Fruit fly (Drosophila melanogaster) whole organism, embryonic: ENCODE data around the gene CG17839.

Experiments used
- Adf1 ChIP-seq: fragments of 200-800 bp; sonication (Bioruptor generic); IDR thresholded peaks from 2 replicates; pipeline ENCODE4 v1.3.6; 2022; ENCODE audit warnings: missing biosample characterization, missing genetic modification characterization
- Antp ChIP-seq: fragments of 200-800 bp; sonication (Bioruptor generic); optimal IDR thresholded peaks from 3 replicates; lab custom pipeline; 2016; ENCODE audit warnings: missing biosample characterization, missing genetic modification characterization
- Atf6 ChIP-seq: fragments of 200-800 bp; sonication (Bioruptor generic); IDR thresholded peaks from 2 replicates; pipeline ENCODE4 v1.3.6; 2022; ENCODE audit warnings: missing biosample characterization, missing genetic modification characterization
- CG11560 ChIP-seq: fragments of 200-800 bp; sonication (Bioruptor generic); IDR thresholded peaks from 3 replicates; pipeline ENCODE4 v1.3.6; 2022; ENCODE audit warnings: missing biosample characterization, missing genetic modification characterization
- CG11695 ChIP-seq: fragments of 200-800 bp; sonication (Bioruptor generic); IDR thresholded peaks from 3 replicates; pipeline ENCODE4 v1.3.6; 2022; ENCODE audit warnings: missing biosample characterization, missing genetic modification characterization
- CG12391 ChIP-seq: fragments of 200-800 bp; sonication (Bioruptor generic); optimal IDR thresholded peaks from 3 replicates; lab custom pipeline; 2018; ENCODE audit warnings: missing biosample characterization, mild to moderate bottlenecking, missing genetic modification characterization, moderate library complexity
- CG16815 ChIP-seq: fragments of 200-800 bp; sonication (Bioruptor generic); optimal IDR thresholded peaks from 3 replicates; lab custom pipeline; 2017; ENCODE audit warnings: missing biosample characterization, mild to moderate bottlenecking, missing genetic modification characterization
- CG17359 ChIP-seq: fragments of 200-800 bp; sonication (Bioruptor generic); optimal IDR thresholded peaks from 3 replicates; lab custom pipeline; 2018; ENCODE audit warnings: missing biosample characterization, mild to moderate bottlenecking, missing genetic modification characterization, moderate library complexity
- CG17568 ChIP-seq: fragments of 200-800 bp; sonication (Bioruptor generic); optimal IDR thresholded peaks from 2 replicates; lab custom pipeline; 2018; ENCODE audit warnings: missing biosample characterization, mild to moderate bottlenecking, missing genetic modification characterization, moderate library complexity
- CG32532 ChIP-seq: fragments of 200-800 bp; sonication (Bioruptor generic); IDR thresholded peaks from 2 replicates; pipeline ENCODE4 v1.3.6; 2022; ENCODE audit warnings: missing biosample characterization, missing genetic modification characterization
- CG43689 ChIP-seq: fragments of 200-800 bp; sonication (Bioruptor generic); IDR thresholded peaks from 2 replicates; pipeline ENCODE4 v1.3.6; 2022; ENCODE audit warnings: missing biosample characterization, missing genetic modification characterization
- CG4404 ChIP-seq: fragments of 200-800 bp; sonication (Bioruptor generic); IDR thresholded peaks from 2 replicates; pipeline ENCODE4 v1.3.6; 2022; ENCODE audit warnings: missing biosample characterization, missing genetic modification characterization
- CG4730 ChIP-seq: fragments of 200-800 bp; sonication (Bioruptor generic); IDR thresholded peaks from 2 replicates; pipeline ENCODE4 v1.3.6; 2022; ENCODE audit warnings: missing biosample characterization, missing genetic modification characterization
- CG6791 ChIP-seq: fragments of 200-800 bp; sonication (Bioruptor generic); IDR thresholded peaks from 3 replicates; pipeline ENCODE4 v1.3.6; 2022; ENCODE audit warnings: missing biosample characterization, missing genetic modification characterization; ENCODE audit not compliant: partially characterized antibody
- CG6854 ChIP-seq: fragments of 200-800 bp; sonication (Bioruptor generic); optimal IDR thresholded peaks from 3 replicates; lab custom pipeline; 2017; ENCODE audit warnings: missing biosample characterization, mild to moderate bottlenecking, missing genetic modification characterization
- CG8478 ChIP-seq: fragments of >200 bp; optimal IDR thresholded peaks from 2 replicates; lab custom pipeline; 2018
- CG9437 ChIP-seq: fragments of 200-800 bp; sonication (Bioruptor generic); optimal IDR thresholded peaks from 2 replicates; lab custom pipeline; 2018; ENCODE audit warnings: missing biosample characterization, mild to moderate bottlenecking, missing genetic modification characterization
- Dip3 ChIP-seq: fragments of 200-800 bp; sonication (Bioruptor generic); optimal IDR thresholded peaks from 3 replicates; lab custom pipeline; 2016; ENCODE audit warnings: missing biosample characterization, missing genetic modification characterization
- Dp ChIP-seq: fragments of 200-800 bp; sonication (Bioruptor generic); optimal IDR thresholded peaks from 2 replicates; lab custom pipeline; 2018; ENCODE audit warnings: missing biosample characterization, mild to moderate bottlenecking, missing genetic modification characterization, moderate library complexity
- E2f1 ChIP-seq: fragments of 200-800 bp; sonication (Bioruptor generic); IDR thresholded peaks from 2 replicates; pipeline ENCODE4 v1.3.6; 2022; ENCODE audit warnings: missing biosample characterization, missing genetic modification characterization
- Hand ChIP-seq: fragments of 200-800 bp; sonication (Bioruptor generic); optimal IDR thresholded peaks from 2 replicates; lab custom pipeline; 2017; ENCODE audit warnings: mild to moderate bottlenecking, missing biosample characterization, missing genetic modification reagents, missing genetic modification characterization
- Hmr ChIP-seq: fragments of 200-800 bp; sonication (Bioruptor generic); optimal IDR thresholded peaks from 3 replicates; lab custom pipeline; 2017; ENCODE audit warnings: mild to moderate bottlenecking, missing biosample characterization, missing genetic modification reagents, missing genetic modification characterization
- Lpt ChIP-seq: fragments of >200 bp; optimal IDR thresholded peaks from 2 replicates; lab custom pipeline; 2018; ENCODE audit warnings: missing biosample characterization, missing genetic modification characterization
- Nf-YA ChIP-seq: fragments of 200-800 bp; sonication (Bioruptor generic); IDR thresholded peaks from 2 replicates; pipeline ENCODE4 v1.3.6; 2022; ENCODE audit warnings: missing biosample characterization, missing genetic modification characterization
- NfI ChIP-seq: fragments of 200-800 bp; sonication (Bioruptor generic); optimal IDR thresholded peaks from 3 replicates; lab custom pipeline; 2018; ENCODE audit warnings: missing biosample characterization, mild to moderate bottlenecking, missing genetic modification characterization, moderate library complexity
- Oli ChIP-seq: fragments of 200-800 bp; sonication (Bioruptor generic); optimal IDR thresholded peaks from 2 replicates; lab custom pipeline; 2018; ENCODE audit warnings: missing biosample characterization, mild to moderate bottlenecking, missing genetic modification characterization, moderate library complexity
- PHDP ChIP-seq: fragments of 200-800 bp; sonication (Bioruptor generic); optimal IDR thresholded peaks from 3 replicates; lab custom pipeline; 2018; ENCODE audit warnings: missing biosample characterization, mild to moderate bottlenecking, missing genetic modification characterization, moderate library complexity
- Rx ChIP-seq: fragments of 200-800 bp; sonication (Bioruptor generic); IDR thresholded peaks from 2 replicates; pipeline ENCODE4 v1.3.6; 2022; ENCODE audit warnings: missing biosample characterization, missing genetic modification characterization
- Tbp ChIP-seq: fragments of >200 bp; optimal IDR thresholded peaks from 2 replicates; lab custom pipeline; 2018; ENCODE audit warnings: missing biosample characterization, missing genetic modification characterization
- YL-1 ChIP-seq: fragments of 200-800 bp; sonication (Bioruptor generic); optimal IDR thresholded peaks from 3 replicates; lab custom pipeline; 2017; ENCODE audit warnings: missing biosample characterization, mild to moderate bottlenecking, missing genetic modification characterization
- ap ChIP-seq: fragments of 200-800 bp; sonication (Bioruptor generic); IDR thresholded peaks from 2 replicates; pipeline ENCODE4 v1.3.6; 2022; ENCODE audit warnings: missing biosample characterization, missing genetic modification characterization
- ato ChIP-seq: fragments of 200-800 bp; sonication (Bioruptor generic); IDR thresholded peaks from 2 replicates; pipeline ENCODE4 v1.3.6; 2022; ENCODE audit warnings: missing biosample characterization, missing genetic modification characterization; ENCODE audit not compliant: partially characterized antibody
- bab2 ChIP-seq: fragments of 200-800 bp; sonication (Bioruptor generic); optimal IDR thresholded peaks from 2 replicates; lab custom pipeline; 2016; ENCODE audit warnings: missing biosample characterization, missing genetic modification characterization
- bsh ChIP-seq, 2 experiments: fragments of 200-800 bp; sonication (Bioruptor generic); optimal IDR thresholded peaks; 2 replicates each; lab custom pipeline; 2017 to 2018; ENCODE audit warnings: mild to moderate bottlenecking in 2 of 2, missing biosample characterization in 2 of 2, missing genetic modification characterization in 2 of 2, moderate library complexity in 1 of 2
- chif ChIP-seq, 2 experiments: fragments of 200-800 bp; sonication (Bioruptor generic); optimal IDR thresholded peaks; 3 replicates each; lab custom pipeline; 2016; ENCODE audit warnings: missing biosample characterization in 2 of 2, missing genetic modification characterization in 2 of 2
- ci ChIP-seq: fragments of 200-800 bp; sonication (Bioruptor generic); IDR thresholded peaks from 3 replicates; pipeline ENCODE4 v1.3.6; 2022; ENCODE audit warnings: missing biosample characterization, missing genetic modification characterization
- corto ChIP-seq: fragments of 200-800 bp; sonication (Bioruptor generic); optimal IDR thresholded peaks from 2 replicates; lab custom pipeline; 2016; ENCODE audit warnings: missing biosample characterization, mild to moderate bottlenecking, missing genetic modification characterization, moderate library complexity
- crp ChIP-seq, 2 experiments: fragments of 200-800 bp; sonication (Bioruptor generic); optimal IDR thresholded peaks; 2 replicates in 1 of 2; 3 replicates in 1 of 2; lab custom pipeline; 2017; ENCODE audit warnings: missing biosample characterization in 2 of 2, missing genetic modification characterization in 2 of 2, mild to moderate bottlenecking in 1 of 2, moderate library complexity in 1 of 2
- fd3F ChIP-seq: fragments of 200-800 bp; sonication (Bioruptor generic); optimal IDR thresholded peaks from 2 replicates; lab custom pipeline; 2018; ENCODE audit warnings: missing biosample characterization, mild to moderate bottlenecking, missing genetic modification characterization, moderate library complexity
- gce ChIP-seq: fragments of 200-800 bp; sonication (Bioruptor generic); IDR thresholded peaks from 3 replicates; pipeline ENCODE4 v1.3.6; 2022; ENCODE audit warnings: missing biosample characterization, missing genetic modification characterization
- gcm2 ChIP-seq: fragments of 200-800 bp; sonication (Bioruptor generic); optimal IDR thresholded peaks from 2 replicates; lab custom pipeline; 2016; ENCODE audit warnings: missing biosample characterization, missing genetic modification characterization
- lilli ChIP-seq: fragments of 200-800 bp; sonication (Bioruptor generic); optimal IDR thresholded peaks from 3 replicates; lab custom pipeline; 2016; ENCODE audit warnings: missing biosample characterization, missing genetic modification characterization
- mirr ChIP-seq: fragments of 200-800 bp; sonication (Bioruptor generic); optimal IDR thresholded peaks from 3 replicates; lab custom pipeline; 2018; ENCODE audit warnings: missing biosample characterization, mild to moderate bottlenecking, missing genetic modification characterization
- pho ChIP-seq: fragments of 200-800 bp; sonication (Bioruptor generic); optimal IDR thresholded peaks from 2 replicates; lab custom pipeline; 2016; ENCODE audit warnings: missing biosample characterization, missing genetic modification characterization
- ranshi ChIP-seq: fragments of 200-800 bp; sonication (Bioruptor generic); IDR thresholded peaks from 2 replicates; pipeline ENCODE4 v1.3.6; 2022; ENCODE audit warnings: missing biosample characterization, missing genetic modification characterization
- trh ChIP-seq: fragments of 200-800 bp; sonication (Bioruptor generic); optimal IDR thresholded peaks from 2 replicates; lab custom pipeline; 2016; ENCODE audit warnings: missing biosample characterization, missing genetic modification characterization
- twi ChIP-seq: fragments of 200-800 bp; optimal IDR thresholded peaks from 2 replicates; lab custom pipeline; 2019; ENCODE audit warnings: missing biosample characterization, mild to moderate bottlenecking, missing genetic modification characterization, moderate library complexity
- wdn ChIP-seq: fragments of 200-800 bp; sonication (Bioruptor generic); IDR thresholded peaks from 2 replicates; pipeline ENCODE4 v1.3.6; 2022; ENCODE audit warnings: missing biosample characterization, missing genetic modification characterization
- zfh2 ChIP-seq: fragments of 200-800 bp; sonication (Bioruptor generic); optimal IDR thresholded peaks from 2 replicates; lab custom pipeline; 2016; ENCODE audit warnings: missing biosample characterization, missing genetic modification characterization

Gene CG17839

dm6 chr3L:14801854-14802616 is 2.9 kb upstream of the CG17839 start, which contains the start of gene NHP2 (continued):
- peak; percentile 53; the same call in 1 of the 3 replicates for TF ChIP-seq CG11560 (tag; lab: Robert Waterston, UW)
- TF ChIP-seq crp (GFP tag; optimal IDR thresholded peaks at IDR 0.05; lab: Kevin White, UChicago): peak in 1 of 2 experiments; percentile 70
- peak; percentile 68 for TF ChIP-seq twi (tag; lab: Kevin White, UChicago)
- TF ChIP-seq Antp (GFP tag; lab: Kevin White, UChicago): no peak
- peak; percentile 87 for TF ChIP-seq Atf6 (GFP tag; lab: Robert Waterston, UW)
- peak; percentile 78 for TF ChIP-seq E2f1
- TF ChIP-seq mirr (GFP tag; lab: Kevin White, UChicago): no peak
- peak; percentile 49 for TF ChIP-seq CG4730 (GFP tag; lab: Robert Waterston, UW)
- TF ChIP-seq CG9437: peak; percentile 74
- TF ChIP-seq Adf1 (GFP tag; lab: Robert Waterston, UW): peak; percentile 57
- TF ChIP-seq bab2 (GFP tag; lab: Kevin White, UChicago): peak; percentile 73
- peak; percentile 75 for TF ChIP-seq CG6791
- no peak for TF ChIP-seq Lpt (GFP tag; lab: Kevin White, UChicago)
- peak; percentile 52; the same call in 1 of the 2 replicates for TF ChIP-seq CG43689 (GFP tag; lab: Robert Waterston, UW)
- peak; percentile 74 for TF ChIP-seq Oli
- TF ChIP-seq ci (GFP tag; lab: Robert Waterston, UW): peak; percentile 93
- TF ChIP-seq Nf-YA: no peak; the same call in 1 of the 2 replicates
- peak; percentile 50 for TF ChIP-seq Dip3 (GFP tag; lab: Kevin White, UChicago)
- TF ChIP-seq YL-1 (GFP tag; lab: Kevin White, UChicago): peak; percentile 95
- TF ChIP-seq ap (GFP tag; lab: Robert Waterston, UW): peak; percentile 72; the same call in 1 of the 2 replicates
- TF ChIP-seq lilli (GFP tag; lab: Kevin White, UChicago): peak; percentile 78
- no peak for TF ChIP-seq ato (GFP tag; lab: Robert Waterston, UW)
- TF ChIP-seq CG8478: no peak
- TF ChIP-seq CG12391 (tag; lab: Kevin White, UChicago): peak; percentile 88
- peak; percentile 70 for TF ChIP-seq CG6854 (GFP tag; lab: Kevin White, UChicago)
- TF ChIP-seq gcm2: no peak
- TF ChIP-seq gce (GFP tag; lab: Robert Waterston, UW): peak; percentile 88
- TF ChIP-seq CG11695: peak; percentile 83
- TF ChIP-seq pho (GFP tag; lab: Kevin White, UChicago): peak; percentile 71
- TF ChIP-seq Rx: peak; percentile 81
- peak; percentile 25 for TF ChIP-seq corto (GFP tag; lab: Kevin White, UChicago)
- TF ChIP-seq Dp (GFP tag; lab: Kevin White, UChicago): peak; percentile 57
- peak; percentile 87 for TF ChIP-seq NfI (GFP tag; lab: Kevin White, UChicago)
- peak; percentile 83 for TF ChIP-seq CG17359 (tag; lab: Kevin White, UChicago)
- TF ChIP-seq wdn (GFP tag; lab: Robert Waterston, UW): peak; percentile 76; the same call in 1 of the 2 replicates
- TF ChIP-seq CG4404: no peak
- TF ChIP-seq Hand (GFP tag; lab: Kevin White, UChicago): peak; percentile 77
- TF ChIP-seq ranshi: peak; percentile 65; the same call in 1 of the 2 replicates
- peak; percentile 48 to 69 for TF ChIP-seq chif (GFP tag; optimal IDR thresholded peaks at IDR 0.05; lab: Kevin White, UChicago)
- TF ChIP-seq CG17568: no peak
- TF ChIP-seq CG16815 (GFP tag; lab: Kevin White, UChicago): peak; percentile 41
- no peak for TF ChIP-seq PHDP (tag; lab: Kevin White, UChicago)
- TF ChIP-seq Hmr: peak; percentile 91
- peak; percentile 23 for TF ChIP-seq zfh2 (GFP tag; lab: Kevin White, UChicago)
- peak; percentile 52 for TF ChIP-seq trh (GFP tag; lab: Kevin White, UChicago)
- TF ChIP-seq fd3F: peak; percentile 62
- TF ChIP-seq CG32532 (GFP tag; lab: Robert Waterston, UW): peak; percentile 90
- peak; percentile 70 to 84 for TF ChIP-seq bsh (GFP tag; optimal IDR thresholded peaks at IDR 0.05; lab: Kevin White, UChicago)
- no peak for TF ChIP-seq Tbp (GFP tag; lab: Kevin White, UChicago)
